Worm (Caenorhabditis elegans) whole organism, young adult: ENCODE results near the gene R144.3.
A peak's percentile ranks its signal among the peaks of the same experiment; 100 is the strongest.

Source experiments
- B0019.2 ChIP-seq: fragments of 200-800 bp; sonication (Bioruptor generic); conservative IDR thresholded peaks from 2 replicates; pipeline ENCODE4 v1.3.6; 2022; ENCODE audit warnings: missing genetic modification reagents, missing genetic modification characterization, missing compliant biosample characterization
- B0336.3 ChIP-seq: fragments of 200-800 bp; sonication (Bioruptor generic); IDR thresholded peaks from 2 replicates; pipeline ENCODE4 v1.3.6; 2022; ENCODE audit warnings: missing genetic modification characterization, missing compliant biosample characterization
- C06A6.2 ChIP-seq: fragments of 200-800 bp; sonication (Bioruptor generic); conservative IDR thresholded peaks from 2 replicates; pipeline ENCODE4 v1.3.6; 2022; ENCODE audit warnings: missing genetic modification characterization, missing compliant biosample characterization
- F52B5.7 ChIP-seq: sonication (generic microtip); optimal IDR thresholded peaks from 2 replicates; lab custom pipeline; 2016; ENCODE audit warnings: mild to moderate bottlenecking, missing genetic modification characterization, missing compliant biosample characterization
- F55B11.4 ChIP-seq: sonication (generic microtip); optimal IDR thresholded peaks from 2 replicates; lab custom pipeline; 2016; ENCODE audit warnings: missing compliant biosample characterization, missing genetic modification characterization, borderline replicate concordance; ENCODE audit not compliant: insufficient read depth
- F57A8.1 ChIP-seq: fragments of 200-800 bp; sonication (Bioruptor generic); optimal IDR thresholded peaks from 2 replicates; lab custom pipeline; 2018; ENCODE audit warnings: mild to moderate bottlenecking, missing genetic modification characterization, moderate library complexity, missing compliant biosample characterization
- akir-1 ChIP-seq: fragments of 200-800 bp; sonication (Bioruptor generic); optimal IDR thresholded peaks from 2 replicates; lab custom pipeline; 2018; ENCODE audit warnings: mild to moderate bottlenecking, missing genetic modification characterization, moderate library complexity, missing compliant biosample characterization
- ama-1 ChIP-seq, 3 experiments: fragments of 150-350 bp in 1 of 3; sonication (generic microtip) in 2 of 3; optimal IDR thresholded peaks; 2 replicates each; lab custom pipeline; 2014 to 2018; ENCODE audit warnings: missing biosample characterization in 2 of 3, missing genetic modification characterization in 2 of 3, missing genetic modification reagents in 2 of 3
- athp-1 ChIP-seq: sonication (generic microtip); optimal IDR thresholded peaks from 2 replicates; lab custom pipeline; 2017; ENCODE audit warnings: mild to moderate bottlenecking, missing genetic modification characterization, missing compliant biosample characterization
- attf-6 ChIP-seq: fragments of 200-800 bp; sonication (Bioruptor generic); IDR thresholded peaks from 2 replicates; pipeline ENCODE4 v1.3.6; 2022; ENCODE audit warnings: missing genetic modification reagents, missing genetic modification characterization, missing compliant biosample characterization
- bed-1 ChIP-seq: fragments of 200-800 bp; sonication (Bioruptor generic); IDR thresholded peaks from 2 replicates; pipeline ENCODE4 v1.3.6; 2022; ENCODE audit warnings: missing genetic modification reagents, missing genetic modification characterization, missing compliant biosample characterization
- cebp-1 ChIP-seq, 2 experiments: fragments of 200-800 bp in 1 of 2; sonication (Bioruptor generic) in 1 of 2; sonication (generic microtip) in 1 of 2; IDR thresholded peaks in 1 of 2; optimal IDR thresholded peaks in 1 of 2; 2 replicates each; pipeline versions ENCODE4 v1.3.6 to Lab custom; 2017 to 2022; ENCODE audit warnings: missing compliant biosample characterization in 2 of 2, missing genetic modification characterization in 2 of 2, mild to moderate bottlenecking in 1 of 2, missing genetic modification reagents in 1 of 2, moderate library complexity in 1 of 2
- ceh-100 ChIP-seq: fragments of 200-800 bp; sonication (Bioruptor generic); IDR thresholded peaks from 2 replicates; pipeline ENCODE4 v1.3.6; 2022; ENCODE audit warnings: missing genetic modification reagents, missing genetic modification characterization, missing compliant biosample characterization
- ceh-40 ChIP-seq: fragments of 200-800 bp; sonication (Bioruptor generic); IDR thresholded peaks from 2 replicates; pipeline ENCODE4 v1.3.6; 2022; ENCODE audit warnings: missing genetic modification characterization, missing compliant biosample characterization
- ceh-91 ChIP-seq: fragments of 200-800 bp; sonication (Bioruptor generic); IDR thresholded peaks from 2 replicates; pipeline ENCODE4 v1.3.6; 2022; ENCODE audit warnings: missing genetic modification reagents, missing genetic modification characterization, missing compliant biosample characterization
- dpl-1 ChIP-seq: fragments of 150-350 bp; optimal IDR thresholded peaks from 2 replicates; lab custom pipeline; 2014; ENCODE audit warnings: missing biosample characterization, missing genetic modification reagents, missing genetic modification characterization
- egrh-3 ChIP-seq: fragments of 200-800 bp; sonication (Bioruptor generic); IDR thresholded peaks from 2 replicates; pipeline ENCODE4 v1.3.6; 2022; ENCODE audit warnings: missing genetic modification reagents, missing genetic modification characterization, missing compliant biosample characterization
- ets-4 ChIP-seq: fragments of 200-800 bp; sonication (Bioruptor generic); optimal IDR thresholded peaks from 2 replicates; lab custom pipeline; 2018; ENCODE audit warnings: mild to moderate bottlenecking, missing genetic modification characterization, missing compliant biosample characterization
- hmg-20 ChIP-seq: fragments of 200-800 bp; sonication (Bioruptor generic); IDR thresholded peaks from 2 replicates; pipeline ENCODE4 v1.3.6; 2022; ENCODE audit warnings: missing genetic modification reagents, missing genetic modification characterization, missing compliant biosample characterization
- hrde-1 ChIP-seq: sonication (generic microtip); optimal IDR thresholded peaks from 2 replicates; lab custom pipeline; 2016; ENCODE audit warnings: missing genetic modification characterization, mild to moderate bottlenecking, missing compliant biosample characterization, moderate library complexity, missing genotype, missing genetic modification reagents, borderline replicate concordance
- lag-1 ChIP-seq: fragments of 200-800 bp; sonication (Bioruptor generic); IDR thresholded peaks from 2 replicates; pipeline ENCODE4 v1.3.6; 2022; ENCODE audit warnings: missing genetic modification reagents, missing genetic modification characterization, missing compliant biosample characterization
- lin-40 ChIP-seq: sonication (generic microtip); optimal IDR thresholded peaks from 2 replicates; lab custom pipeline; 2016; ENCODE audit warnings: missing genetic modification characterization, mild to moderate bottlenecking, missing compliant biosample characterization, missing genotype, missing genetic modification reagents
- madf-6 ChIP-seq: fragments of 200-800 bp; sonication (Bioruptor generic); IDR thresholded peaks from 2 replicates; pipeline ENCODE4 v1.3.6; 2022; ENCODE audit warnings: missing genetic modification reagents, missing genetic modification characterization, missing compliant biosample characterization
- mcd-1 ChIP-seq: fragments of 200-800 bp; sonication (Bioruptor generic); IDR thresholded peaks from 2 replicates; pipeline ENCODE4 v1.3.6; 2022; ENCODE audit warnings: missing genetic modification reagents, missing genetic modification characterization, missing compliant biosample characterization
- nfya-1 ChIP-seq: sonication (generic microtip); optimal IDR thresholded peaks from 2 replicates; lab custom pipeline; 2017; ENCODE audit warnings: antibody characterized with exemption, missing compliant biosample characterization, missing genetic modification characterization, borderline replicate concordance; ENCODE audit not compliant: insufficient read depth
- nfya-2 ChIP-seq: fragments of 200-800 bp; sonication (Bioruptor generic); IDR thresholded peaks from 2 replicates; pipeline ENCODE4 v1.3.6; 2022; ENCODE audit warnings: missing genetic modification reagents, missing genetic modification characterization, missing compliant biosample characterization
- nhr-27 ChIP-seq: fragments of 200-800 bp; sonication (Bioruptor generic); optimal IDR thresholded peaks from 2 replicates; lab custom pipeline; 2018; ENCODE audit warnings: mild to moderate bottlenecking, missing genetic modification characterization, moderate library complexity, missing compliant biosample characterization
- pbrm-1 ChIP-seq: fragments of 200-800 bp; sonication (Bioruptor generic); IDR thresholded peaks from 2 replicates; pipeline ENCODE4 v1.3.6; 2022; ENCODE audit warnings: missing genetic modification reagents, missing genetic modification characterization, missing compliant biosample characterization
- pha-4 ChIP-seq: fragments of 150-350 bp; sonication (generic microtip); optimal IDR thresholded peaks from 2 replicates; lab custom pipeline; 2014; ENCODE audit warnings: missing biosample characterization, missing genetic modification reagents, missing genetic modification characterization
- rec-8 ChIP-seq, 2 experiments: sonication (generic microtip); optimal IDR thresholded peaks; 2 replicates each; lab custom pipeline; 2016; ENCODE audit warnings: mild to moderate bottlenecking in 2 of 2, missing genetic modification characterization in 2 of 2, missing genetic modification reagents in 2 of 2, missing genotype in 2 of 2, missing biosample characterization in 1 of 2, missing compliant biosample characterization in 1 of 2, moderate library complexity in 1 of 2
- sdz-38 ChIP-seq: sonication (generic microtip); optimal IDR thresholded peaks from 2 replicates; lab custom pipeline; 2016; ENCODE audit warnings: missing genotype, missing genetic modification characterization, missing compliant biosample characterization
- snpc-1.1 ChIP-seq: sonication (generic microtip); optimal IDR thresholded peaks from 2 replicates; lab custom pipeline; 2017; ENCODE audit warnings: missing genetic modification characterization, mild to moderate bottlenecking, missing compliant biosample characterization, antibody characterized with exemption, moderate library complexity, missing genotype, missing genetic modification reagents; ENCODE audit not compliant: insufficient read depth
- sptf-2 ChIP-seq: fragments of 200-800 bp; sonication (Bioruptor generic); optimal IDR thresholded peaks from 2 replicates; lab custom pipeline; 2018; ENCODE audit warnings: mild to moderate bottlenecking, missing genetic modification characterization, missing compliant biosample characterization
- tbp1 ChIP-seq: fragments of 200-800 bp; sonication (Bioruptor generic); optimal IDR thresholded peaks from 2 replicates; lab custom pipeline; 2018; ENCODE audit warnings: mild to moderate bottlenecking, missing genetic modification characterization, missing compliant biosample characterization
- xnd-1 ChIP-seq: sonication (generic microtip); optimal IDR thresholded peaks from 2 replicates; lab custom pipeline; 2016; ENCODE audit warnings: missing genotype, missing genetic modification reagents, missing genetic modification characterization, missing compliant biosample characterization
- zim-3 ChIP-seq: sonication (generic microtip); optimal IDR thresholded peaks from 2 replicates; lab custom pipeline; 2017; ENCODE audit warnings: mild to moderate bottlenecking, missing genetic modification characterization, moderate library complexity, missing compliant biosample characterization
- ztf-22 ChIP-seq: fragments of 200-800 bp; sonication (Bioruptor generic); optimal IDR thresholded peaks from 2 replicates; lab custom pipeline; 2018; ENCODE audit warnings: mild to moderate bottlenecking, missing genetic modification characterization, moderate library complexity, missing compliant biosample characterization
- ztf-3 ChIP-seq: fragments of 200-800 bp; sonication (Bioruptor generic); optimal IDR thresholded peaks from 2 replicates; lab custom pipeline; 2018; ENCODE audit warnings: mild to moderate bottlenecking, missing genetic modification characterization, missing compliant biosample characterization

R144.3 gene

DNA sequence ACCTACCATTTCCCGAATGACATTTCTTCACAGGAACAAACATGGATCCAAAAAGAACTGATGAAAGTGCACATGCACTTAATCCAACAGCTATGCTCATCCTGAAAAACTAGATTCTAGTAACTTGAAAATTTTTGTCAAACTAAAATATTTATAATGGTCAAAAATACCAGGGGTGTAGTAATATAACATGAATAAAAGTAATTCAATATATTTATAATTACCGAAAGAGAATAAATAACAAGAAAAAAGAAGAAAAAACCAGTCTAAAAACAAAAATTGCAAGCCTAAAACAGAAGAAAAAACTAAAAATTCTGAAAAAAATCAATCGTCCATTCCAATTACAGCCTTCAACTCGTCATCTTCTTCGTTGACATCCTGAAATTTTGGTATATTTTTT is 17.2 kb upstream of the R144.3 start, which contains the start of gene R144.6 (continued):
- no peak for TF ChIP-seq F57A8.1 (GFP tag; lab: Kevin White, UChicago)

DNA sequence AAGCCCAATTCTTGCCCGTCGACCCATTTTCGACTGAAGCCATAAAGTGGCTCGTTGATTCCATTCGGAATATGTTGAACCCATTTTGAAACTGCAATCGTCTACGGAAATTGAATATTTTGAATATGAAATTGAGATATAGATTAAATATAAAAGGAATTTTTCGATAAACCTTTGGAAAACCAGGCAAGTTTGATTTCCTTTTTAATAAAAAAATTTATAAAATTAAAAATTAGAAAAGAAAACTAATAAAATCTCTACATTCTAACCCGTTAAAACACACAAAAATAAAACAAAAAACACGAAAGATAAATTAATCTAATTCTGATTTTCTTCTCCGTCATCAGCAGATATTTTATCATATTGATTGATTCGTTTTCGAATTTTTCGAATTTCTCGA is 14.9 kb upstream of the R144.3 start, which contains the start of gene R144.12:
Gene R144.12, minus strand, starts transcription at position 101 of the 400 bp plus-strand sequence.
- TF ChIP-seq ama-1 (optimal IDR thresholded peaks at IDR 0.05; lab: Kevin White, UChicago) (no peak), ama-1 (GFP tag; optimal IDR thresholded peaks at IDR 0.05; lab: Kevin White, UChicago) (no peak), athp-1 (tag; lab: Kevin White, UChicago) (no peak), ets-4 (no peak), snpc-1.1 (tag; lab: Kevin White, UChicago) (no peak), hrde-1 (no peak)

- 0 out of 2 replicates have a peak, but pooled peaks have one; percentile 7 for TF ChIP-seq madf-6 (GFP tag; lab: Robert Waterston, UW)
- TF ChIP-seq bed-1, result 0 out of 2 replicates have a peak, but pooled peaks have one; percentile 30
- no peak for TF ChIP-seq attf-6 (GFP tag; lab: Robert Waterston, UW)
- no peak for TF ChIP-seq nhr-27 (tag; lab: Kevin White, UChicago)
- 0 out of 2 replicates have a peak, but pooled peaks have one; percentile 11 for TF ChIP-seq B0336.3 (GFP tag; lab: Robert Waterston, UW)
Measured at ce11 chrIII:5008730-5009129, 13.1 kb upstream of the R144.3 start, which contains the start of gene R144.11. TSS of gene R144.11 (minus strand) at chrIII:5008830.

DNA sequence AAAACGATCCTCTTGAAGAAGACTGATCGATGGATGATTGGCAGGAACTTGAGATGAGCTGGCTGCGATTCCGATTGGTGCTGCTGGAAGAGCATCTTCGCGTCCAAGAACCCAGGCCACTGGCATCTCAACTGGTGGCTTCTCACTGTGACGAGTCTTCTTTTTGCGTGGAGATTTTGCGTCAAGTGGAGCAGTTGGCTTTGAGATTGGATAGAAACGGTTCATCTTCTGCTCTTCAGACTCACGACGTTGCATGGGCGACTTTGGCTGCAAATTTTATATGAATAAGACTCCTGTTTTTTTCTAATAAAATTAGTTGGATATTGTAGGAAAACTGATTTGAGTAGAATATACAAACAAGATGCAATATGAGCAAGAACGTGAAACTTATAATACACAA is 11.1 kb upstream of the R144.3 start:
- TF ChIP-seq hmg-20 (GFP tag; lab: Robert Waterston, UW) (no peak), C06A6.2 (GFP tag; lab: Robert Waterston, UW) (no peak), dpl-1 (GFP tag; lab: Kevin White, UChicago) (no peak), egrh-3 (GFP tag; lab: Robert Waterston, UW) (no peak), lin-40 (tag; lab: Kevin White, UChicago) (no peak), sdz-38 (tag; lab: Kevin White, UChicago) (no peak), sptf-2 (no peak), B0019.2 (GFP tag; lab: Robert Waterston, UW) (no peak), cebp-1 (GFP tag; IDR thresholded peaks at IDR 0.05; lab: Robert Waterston, UW) (no peak), cebp-1 (tag; optimal IDR thresholded peaks at IDR 0.05; lab: Kevin White, UChicago) (no peak), zim-3 (tag; lab: Kevin White, UChicago) (no peak), lag-1 (GFP tag; lab: Robert Waterston, UW) (no peak), pbrm-1 (no peak), xnd-1 (tag; lab: Kevin White, UChicago) (no peak), nfya-1 (tag; lab: Kevin White, UChicago) (no peak), pha-4 (tag; lab: Kevin White, UChicago) (no peak), akir-1 (GFP tag; lab: Kevin White, UChicago) (no peak), ztf-3 (GFP tag; lab: Kevin White, UChicago) (no peak)

ce11 chrIII:5012460-5012859 is 9.3 kb upstream of the R144.3 start:
- TF ChIP-seq xnd-1 (tag; lab: Kevin White, UChicago) (no peak), F55B11.4 (tag; lab: Kevin White, UChicago) (no peak), rec-8 (tag; optimal IDR thresholded peaks at IDR 0.05; lab: Kevin White, UChicago) (no peak), ceh-91 (no peak), nfya-2 (GFP tag; lab: Robert Waterston, UW) (no peak), ztf-22 (no peak), ceh-100 (no peak), mcd-1 (GFP tag; lab: Robert Waterston, UW) (no peak), C06A6.2 (GFP tag; lab: Robert Waterston, UW) (no peak), ceh-40 (GFP tag; lab: Robert Waterston, UW) (no peak), F52B5.7 (no peak), tbp1 (no peak)
